Worm (Caenorhabditis elegans) whole organism, L1 larva: ENCODE measurements around the gene C32A9.1.

Experiments
- C34B4.2 ChIP-seq: sonication (generic microtip); optimal IDR thresholded peaks from 2 replicates; lab custom pipeline; 2017; ENCODE audit warnings: mild to moderate bottlenecking, missing genetic modification characterization, missing compliant biosample characterization
- F16B12.6 ChIP-seq: fragments of 150-350 bp; optimal IDR thresholded peaks from 2 replicates; lab custom pipeline; 2014; ENCODE audit warnings: missing biosample characterization, missing genetic modification characterization
- ama-1 ChIP-seq: fragments of 150-350 bp; optimal IDR thresholded peaks from 2 replicates; lab custom pipeline; 2014
- ceh-8 ChIP-seq: fragments of 200-800 bp; sonication (Bioruptor generic); optimal IDR thresholded peaks from 2 replicates; lab custom pipeline; 2018; ENCODE audit warnings: mild to moderate bottlenecking, missing genetic modification characterization, moderate library complexity, missing compliant biosample characterization
- ceh-82 ChIP-seq, 3 experiments: fragments of 150-350 bp in 1 of 3; sonication (generic microtip) in 2 of 3; optimal IDR thresholded peaks; 2 replicates each; lab custom pipeline; 2014 to 2017; ENCODE audit warnings: missing biosample characterization in 3 of 3, missing genetic modification characterization in 3 of 3
- ceh-88 ChIP-seq: fragments of 200-800 bp; sonication (Bioruptor generic); IDR thresholded peaks from 2 replicates; pipeline ENCODE4 v1.3.6; 2022; ENCODE audit warnings: missing genetic modification characterization, missing compliant biosample characterization
- ceh-90 ChIP-seq: sonication (generic microtip); optimal IDR thresholded peaks from 2 replicates; lab custom pipeline; 2016; ENCODE audit warnings: missing genetic modification characterization, missing compliant biosample characterization
- ces-1 ChIP-seq: fragments of 150-350 bp; optimal IDR thresholded peaks from 2 replicates; lab custom pipeline; 2014; ENCODE audit warnings: missing biosample characterization, missing genetic modification reagents, missing genetic modification characterization
- dpl-1 ChIP-seq, 3 experiments: fragments of 150-350 bp in 2 of 3; sonication (generic microtip) in 1 of 3; optimal IDR thresholded peaks; 2 replicates each; lab custom pipeline; 2014 to 2017; ENCODE audit warnings: missing biosample characterization in 3 of 3, missing genetic modification characterization in 3 of 3, missing genetic modification reagents in 3 of 3
- efl-1 ChIP-seq, 4 experiments: fragments of 150-350 bp; optimal IDR thresholded peaks in 3 of 4; peaks in 1 of 4; 1 replicate in 1 of 4; 2 replicates in 3 of 4; lab custom pipeline; 2014; ENCODE audit warnings: missing biosample characterization in 2 of 4, missing genetic modification characterization in 2 of 4, missing genetic modification reagents in 2 of 4
- egl-13 ChIP-seq: sonication (generic microtip); optimal IDR thresholded peaks from 2 replicates; lab custom pipeline; 2016; ENCODE audit warnings: missing genotype, missing genetic modification reagents, missing genetic modification characterization, missing compliant biosample characterization
- elt-3 ChIP-seq, 6 experiments: fragments of 150-350 bp in 1 of 6; sonication (generic microtip); optimal IDR thresholded peaks; 2 replicates each; lab custom pipeline; 2017 to 2018; ENCODE audit warnings: missing biosample characterization in 6 of 6, missing genetic modification characterization in 6 of 6, inconsistent platforms in 1 of 6
- ets-5 ChIP-seq: fragments of 200-800 bp; sonication (Bioruptor generic); IDR thresholded peaks from 2 replicates; pipeline ENCODE4 v1.3.6; 2022; ENCODE audit warnings: missing genetic modification characterization, missing compliant biosample characterization
- fkh-4 ChIP-seq: sonication (generic microtip); optimal IDR thresholded peaks from 2 replicates; lab custom pipeline; 2016; ENCODE audit warnings: missing compliant biosample characterization, missing genetic modification characterization, borderline replicate concordance
- hpl-2 ChIP-seq: fragments of 150-350 bp; optimal IDR thresholded peaks from 2 replicates; lab custom pipeline; 2014; ENCODE audit warnings: missing biosample characterization, missing genetic modification reagents, missing genetic modification characterization
- lin-13 ChIP-seq: fragments of 150-350 bp; optimal IDR thresholded peaks from 2 replicates; lab custom pipeline; 2014; ENCODE audit warnings: missing biosample characterization, missing genetic modification reagents, missing genetic modification characterization
- lin-14 ChIP-seq: fragments of 200-800 bp; sonication (Bioruptor generic); optimal IDR thresholded peaks from 2 replicates; lab custom pipeline; 2018; ENCODE audit warnings: mild to moderate bottlenecking, missing genetic modification characterization, moderate library complexity, missing compliant biosample characterization
- lin-15B ChIP-seq: fragments of 150-350 bp; sonication (generic microtip); optimal IDR thresholded peaks from 3 replicates; lab custom pipeline; 2014; ENCODE audit warnings: missing biosample characterization, missing genetic modification characterization
- mab-9 ChIP-seq: fragments of 200-800 bp; sonication (Bioruptor generic); IDR thresholded peaks from 2 replicates; pipeline ENCODE4 v1.3.6; 2022; ENCODE audit warnings: missing genetic modification reagents, missing genetic modification characterization, missing compliant biosample characterization
- mef-2 ChIP-seq: fragments of 150-350 bp; optimal IDR thresholded peaks from 2 replicates; lab custom pipeline; 2014; ENCODE audit warnings: missing biosample characterization, missing genetic modification characterization
- mep-1 ChIP-seq: fragments of 150-350 bp; optimal IDR thresholded peaks from 2 replicates; lab custom pipeline; 2014; ENCODE audit warnings: missing biosample characterization, missing genetic modification characterization
- nhr-12 ChIP-seq: sonication (generic microtip); optimal IDR thresholded peaks from 2 replicates; lab custom pipeline; 2017; ENCODE audit warnings: missing biosample characterization, missing genetic modification characterization
- nhr-20 ChIP-seq: sonication (generic microtip); optimal IDR thresholded peaks from 2 replicates; lab custom pipeline; 2016; ENCODE audit warnings: mild to moderate bottlenecking, missing genetic modification characterization, missing compliant biosample characterization
- nhr-237 ChIP-seq: fragments of 150-350 bp; optimal IDR thresholded peaks from 2 replicates; lab custom pipeline; 2014; ENCODE audit warnings: missing biosample characterization, missing genetic modification characterization
- nhr-28 ChIP-seq: fragments of 150-350 bp; optimal IDR thresholded peaks from 2 replicates; lab custom pipeline; 2014; ENCODE audit warnings: missing biosample characterization, missing genetic modification characterization
- nhr-71 ChIP-seq: sonication (generic microtip); optimal IDR thresholded peaks from 2 replicates; lab custom pipeline; 2016; ENCODE audit warnings: mild to moderate bottlenecking, missing genetic modification characterization, moderate library complexity, missing compliant biosample characterization
- nhr-84 ChIP-seq: sonication (generic microtip); optimal IDR thresholded peaks from 2 replicates; lab custom pipeline; 2017; ENCODE audit warnings: missing biosample characterization, missing genetic modification characterization
- pag-3 ChIP-seq: sonication (generic microtip); optimal IDR thresholded peaks from 2 replicates; lab custom pipeline; 2017; ENCODE audit warnings: missing genetic modification characterization, mild to moderate bottlenecking, missing compliant biosample characterization, antibody characterized with exemption, borderline replicate concordance; ENCODE audit not compliant: insufficient read depth
- pqm-1 ChIP-seq: sonication (generic microtip); optimal IDR thresholded peaks from 3 replicates; lab custom pipeline; 2017; ENCODE audit warnings: missing biosample characterization, missing genetic modification characterization
- rnt-1 ChIP-seq: sonication (generic microtip); optimal IDR thresholded peaks from 2 replicates; lab custom pipeline; 2016; ENCODE audit warnings: mild to moderate bottlenecking, missing genetic modification characterization, moderate library complexity, missing compliant biosample characterization
- snpc-4 ChIP-seq: fragments of 150-350 bp; optimal IDR thresholded peaks from 2 replicates; lab custom pipeline; 2014; ENCODE audit warnings: missing biosample characterization, missing genetic modification characterization
- sptf-1 ChIP-seq: fragments of 150-350 bp; optimal IDR thresholded peaks from 2 replicates; lab custom pipeline; 2014; ENCODE audit warnings: missing biosample characterization, missing genetic modification characterization
- swsn-7 ChIP-seq: sonication (generic microtip); optimal IDR thresholded peaks from 2 replicates; lab custom pipeline; 2016; ENCODE audit warnings: missing genetic modification characterization, missing compliant biosample characterization
- tbx-2 ChIP-seq: sonication (generic microtip); optimal IDR thresholded peaks from 2 replicates; lab custom pipeline; 2016; ENCODE audit warnings: missing genetic modification characterization, missing compliant biosample characterization
- tlp-1 ChIP-seq: fragments of 150-350 bp; optimal IDR thresholded peaks from 2 replicates; lab custom pipeline; 2014; ENCODE audit warnings: missing biosample characterization, missing genetic modification characterization
- unc-62 ChIP-seq: fragments of 150-350 bp; optimal IDR thresholded peaks from 2 replicates; lab custom pipeline; 2014; ENCODE audit warnings: missing biosample characterization, missing genetic modification reagents, missing genetic modification characterization
- unc-86 ChIP-seq: sonication (generic microtip); optimal IDR thresholded peaks from 2 replicates; lab custom pipeline; 2016; ENCODE audit warnings: missing genetic modification characterization, missing compliant biosample characterization
- unc-98 ChIP-seq: fragments of 200-800 bp; sonication (Bioruptor generic); IDR thresholded peaks from 2 replicates; pipeline ENCODE4 v1.3.6; 2022; ENCODE audit warnings: missing genetic modification characterization, missing compliant biosample characterization
- zag-1 ChIP-seq: fragments of 150-350 bp; optimal IDR thresholded peaks from 2 replicates; lab custom pipeline; 2014; ENCODE audit warnings: missing biosample characterization, missing genetic modification characterization
- zip-4 ChIP-seq: fragments of 200-800 bp; sonication (Bioruptor generic); optimal IDR thresholded peaks from 2 replicates; lab custom pipeline; 2018; ENCODE audit warnings: mild to moderate bottlenecking, missing genetic modification characterization, moderate library complexity, missing compliant biosample characterization
- ztf-11 ChIP-seq, 2 experiments: sonication (generic microtip); optimal IDR thresholded peaks; 2 replicates each; lab custom pipeline; 2016 to 2017; ENCODE audit warnings: missing genetic modification characterization in 2 of 2, missing biosample characterization in 1 of 2, missing compliant biosample characterization in 1 of 2
- ztf-4 ChIP-seq: fragments of 150-350 bp; optimal IDR thresholded peaks from 2 replicates; lab custom pipeline; 2014; ENCODE audit warnings: missing biosample characterization, missing genetic modification characterization

C32A9.1 gene

DNA sequence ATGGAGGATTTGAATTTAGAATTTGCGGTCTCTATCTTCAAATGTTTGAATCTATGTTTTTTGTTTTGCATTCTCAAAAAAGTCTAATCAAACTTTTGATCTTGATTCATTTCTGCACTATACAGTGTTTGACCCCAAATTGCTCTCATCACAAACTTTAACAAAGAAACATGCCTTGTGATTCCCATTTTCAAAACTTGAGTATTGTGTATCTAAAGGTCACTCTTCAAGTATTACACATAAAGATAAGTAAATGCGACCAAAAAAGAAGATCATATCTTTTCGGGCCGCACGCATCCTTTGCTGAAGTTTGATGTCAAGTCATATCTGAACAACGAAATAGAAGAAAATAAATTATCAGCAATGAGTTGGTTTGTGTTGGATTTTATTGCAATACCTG is 42.0 kb upstream of the C32A9.1 start (continued):
- TF ChIP-seq sptf-1 (tag; lab: Kevin White, UChicago) (no peak), nhr-71 (tag; lab: Kevin White, UChicago) (peak; percentile 38), ets-5 (GFP tag; lab: Robert Waterston, UW) (no peak), nhr-84 (tag; lab: Kevin White, UChicago) (no peak), elt-3 (tag; optimal IDR thresholded peaks at IDR 0.05; lab: Kevin White, UChicago) (peak in 1 of 6 experiments; percentile 9), lin-14 (peak; percentile 48), zag-1 (tag; lab: Kevin White, UChicago) (no peak), ceh-82 (tag; optimal IDR thresholded peaks at IDR 0.05; lab: Kevin White, UChicago) (no peak), F16B12.6 (no peak), pag-3 (tag; lab: Kevin White, UChicago) (no peak), mef-2 (tag; lab: Kevin White, UChicago) (no peak), lin-13 (GFP tag; lab: Kevin White, UChicago) (no peak), snpc-4 (tag; lab: Kevin White, UChicago) (no peak), nhr-237 (tag; lab: Kevin White, UChicago) (no peak), unc-86 (tag; lab: Kevin White, UChicago) (no peak), unc-98 (GFP tag; lab: Robert Waterston, UW) (no peak), pqm-1 (no peak), zip-4 (GFP tag; lab: Kevin White, UChicago) (no peak), ztf-4 (tag; lab: Kevin White, UChicago) (no peak), C34B4.2 (tag; lab: Kevin White, UChicago) (no peak), hpl-2 (GFP tag; lab: Kevin White, UChicago) (no peak), mep-1 (tag; lab: Kevin White, UChicago) (no peak), ceh-8 (GFP tag; lab: Kevin White, UChicago) (no peak), swsn-7 (tag; lab: Kevin White, UChicago) (no peak)

DNA sequence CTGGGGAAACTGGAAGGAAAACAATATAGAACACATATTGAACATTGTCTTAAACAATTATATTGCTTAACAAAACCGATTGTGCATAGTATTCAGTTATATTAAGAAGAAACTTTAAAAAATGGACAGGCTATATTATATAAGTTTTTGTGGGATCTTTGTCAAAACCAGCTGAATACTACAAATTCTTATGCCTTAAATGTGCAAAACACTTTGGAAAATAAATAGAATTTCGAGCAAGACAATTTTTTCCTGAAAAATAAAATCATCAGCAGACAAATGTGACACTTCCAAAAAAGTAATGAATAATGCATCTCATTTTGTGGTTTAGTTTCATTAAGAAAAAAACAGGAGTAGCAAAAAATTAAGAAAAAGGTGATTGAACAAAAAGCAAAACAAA is 37.5 kb upstream of the C32A9.1 start:
- TF ChIP-seq efl-1 (optimal IDR thresholded peaks at IDR 0.05; lab: Kevin White, UChicago) (no peak), efl-1 (GFP tag; optimal IDR thresholded peaks at IDR 0.05 in 1 of 2; lab: Kevin White, UChicago) (peak in 1 of 2 experiments; percentile 60), nhr-12 (no peak)

DNA sequence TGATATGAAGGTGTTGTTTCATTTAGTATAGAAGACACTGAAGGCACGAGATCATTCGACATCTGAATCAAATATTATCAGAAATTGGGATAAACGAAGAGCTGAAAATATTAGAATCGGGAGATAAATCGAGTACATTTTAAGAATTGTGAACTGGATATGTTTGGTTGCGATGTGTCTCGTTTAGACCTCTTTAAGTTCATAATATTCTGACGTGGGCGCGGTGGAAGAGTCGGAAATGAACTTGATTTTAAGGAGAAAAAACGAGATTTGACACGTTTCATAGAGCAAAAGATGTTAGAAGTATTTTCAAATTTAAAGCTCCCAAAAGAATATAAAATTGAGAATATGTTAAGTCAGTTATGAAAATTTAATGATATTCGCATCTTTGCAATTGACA is 25.7 kb upstream of the C32A9.1 start, which contains the start of gene npr-6:
Gene npr-6 (minus strand): TSS at position 101 of the 400 bp plus-strand sequence.
- no peak for TF ChIP-seq swsn-7 (tag; lab: Kevin White, UChicago)
- TF ChIP-seq lin-15B (tag; lab: Kevin White, UChicago), result no peak
- TF ChIP-seq ztf-11 (tag; optimal IDR thresholded peaks at IDR 0.05; lab: Kevin White, UChicago), result no peak
- TF ChIP-seq ces-1, result no peak
- TF ChIP-seq ama-1 (lab: Kevin White, UChicago), result no peak
- TF ChIP-seq egl-13 (tag; lab: Kevin White, UChicago), result no peak
- TF ChIP-seq ztf-4 (tag; lab: Kevin White, UChicago), result no peak
- TF ChIP-seq tlp-1 (tag; lab: Kevin White, UChicago), result no peak
- TF ChIP-seq nhr-28 (tag; lab: Kevin White, UChicago), result no peak
- no peak for TF ChIP-seq mab-9 (GFP tag; lab: Robert Waterston, UW)
- TF ChIP-seq rnt-1 (tag; lab: Kevin White, UChicago), result no peak
- TF ChIP-seq dpl-1 (GFP tag; optimal IDR thresholded peaks at IDR 0.05; lab: Kevin White, UChicago), result no peak
- TF ChIP-seq, all 84 proteins: peak for 0

DNA sequence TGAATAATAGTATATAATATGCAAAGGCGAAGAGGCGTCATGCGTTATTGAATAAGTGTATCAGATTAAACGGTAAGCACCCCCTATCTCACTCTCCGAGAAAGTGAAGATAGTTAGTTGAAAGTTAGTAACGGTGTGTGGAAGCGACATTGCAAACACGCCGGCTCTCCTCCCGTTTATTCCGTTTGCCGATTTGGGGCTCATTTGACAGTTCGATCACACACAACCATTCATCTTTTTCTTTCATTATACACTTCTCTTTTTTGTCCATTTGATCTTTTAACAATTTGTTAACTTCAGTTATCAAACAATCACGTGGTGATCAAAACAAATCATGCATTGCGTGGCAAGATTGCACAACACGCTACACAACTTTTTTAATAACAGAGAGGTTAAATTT is 19.4 kb upstream of the C32A9.1 start, which contains the start of gene slc-9B.1:
Gene slc-9B.1 (plus strand): TSS at position 301 of the 400 bp plus-strand sequence.
- TF ChIP-seq unc-62 (GFP tag; lab: Kevin White, UChicago), result no peak
- no peak for TF ChIP-seq nhr-20
- no peak for TF ChIP-seq ceh-90 (tag; lab: Kevin White, UChicago)
- no peak for TF ChIP-seq egl-13 (tag; lab: Kevin White, UChicago)
- TF ChIP-seq fkh-4 (tag; lab: Kevin White, UChicago), result no peak
- TF ChIP-seq ceh-88 (GFP tag; lab: Robert Waterston, UW), result no peak
- no peak for TF ChIP-seq sptf-1 (tag; lab: Kevin White, UChicago)
- no peak for TF ChIP-seq mab-9 (GFP tag; lab: Robert Waterston, UW)
- TF ChIP-seq tbx-2 (tag; lab: Kevin White, UChicago), result no peak
